Worm (Caenorhabditis elegans) whole organism, early embryonic: ENCODE data around the gene F42A8.1.

Source experiments
- ama-1 ChIP-seq: fragments of 150-350 bp; optimal IDR thresholded peaks from 2 replicates; lab custom pipeline; 2014
- ceh-13 ChIP-seq: fragments of 200-800 bp; sonication (Bioruptor generic); optimal IDR thresholded peaks from 2 replicates; lab custom pipeline; 2018; ENCODE audit warnings: mild to moderate bottlenecking, missing genetic modification characterization, missing compliant biosample characterization
- ets-7 ChIP-seq: sonication (generic microtip); optimal IDR thresholded peaks from 2 replicates; lab custom pipeline; 2016; ENCODE audit warnings: missing genotype, missing genetic modification characterization, missing compliant biosample characterization
- flt-1 ChIP-seq: fragments of 200-800 bp; sonication (Bioruptor generic); IDR thresholded peaks from 2 replicates; pipeline ENCODE4 v1.3.6; 2022; ENCODE audit warnings: missing genetic modification characterization, missing compliant biosample characterization
- hmbx-1 ChIP-seq: sonication (generic microtip); optimal IDR thresholded peaks from 2 replicates; lab custom pipeline; 2016; ENCODE audit warnings: mild to moderate bottlenecking, missing genetic modification characterization, missing compliant biosample characterization
- hnd-1 ChIP-seq: sonication (generic microtip); optimal IDR thresholded peaks from 2 replicates; lab custom pipeline; 2016; ENCODE audit warnings: missing genetic modification characterization, missing compliant biosample characterization
- scrt-1 ChIP-seq: fragments of 200-800 bp; sonication (Bioruptor generic); IDR thresholded peaks from 2 replicates; pipeline ENCODE4 v1.3.6; 2022; ENCODE audit warnings: missing genetic modification characterization, missing compliant biosample characterization
- sea-1 ChIP-seq: fragments of 200-800 bp; sonication (Bioruptor generic); conservative IDR thresholded peaks from 2 replicates; pipeline ENCODE4 v1.3.6; 2022; ENCODE audit warnings: missing genetic modification characterization, missing compliant biosample characterization
- tbx-11 ChIP-seq: fragments of 200-800 bp; sonication (Bioruptor generic); IDR thresholded peaks from 2 replicates; pipeline ENCODE4 v1.3.6; 2022; ENCODE audit warnings: missing genetic modification characterization, missing compliant biosample characterization
- tbx-37 ChIP-seq: fragments of 200-800 bp; sonication (Bioruptor generic); conservative IDR thresholded peaks from 2 replicates; pipeline ENCODE4 v1.3.6; 2022; ENCODE audit warnings: missing genetic modification reagents, missing genetic modification characterization, missing compliant biosample characterization
- tra-4 ChIP-seq: sonication (generic microtip); optimal IDR thresholded peaks from 2 replicates; lab custom pipeline; 2017; ENCODE audit warnings: missing genetic modification characterization, missing compliant biosample characterization

DNA sequence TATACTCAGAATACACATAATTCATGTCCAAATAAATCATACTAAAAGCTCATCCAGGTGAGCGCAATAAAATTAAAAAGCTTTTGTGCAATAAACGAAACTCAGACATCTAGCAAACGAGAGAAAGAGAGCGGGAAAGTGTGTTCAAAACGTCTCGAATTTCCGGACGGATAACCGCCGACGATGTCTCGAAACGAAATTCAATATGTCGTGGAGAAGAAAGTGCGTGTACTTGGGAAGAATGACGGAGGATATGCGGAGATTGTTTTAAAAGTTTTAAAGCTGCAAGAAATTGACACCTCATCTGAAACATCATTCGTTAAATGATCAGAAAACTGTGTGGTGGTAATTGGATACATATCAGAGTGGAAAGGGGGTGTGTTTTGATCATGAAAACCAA is 31.7 kb downstream of the F42A8.1 start:
- no peak for TF ChIP-seq hnd-1
- no peak for TF ChIP-seq sea-1
- no peak for TF ChIP-seq ama-1 (lab: Kevin White, UChicago)
- TF ChIP-seq tbx-11 (GFP tag; lab: Robert Waterston, UW): no peak
- TF ChIP-seq tbx-37 (GFP tag; lab: Robert Waterston, UW): no peak
- no peak for TF ChIP-seq tra-4 (tag; lab: Kevin White, UChicago)
- no peak for TF ChIP-seq ceh-13 (GFP tag; lab: Kevin White, UChicago)
- no peak for TF ChIP-seq flt-1 (GFP tag; lab: Robert Waterston, UW)
- TF ChIP-seq scrt-1: no peak
- no peak for TF ChIP-seq hmbx-1 (tag; lab: Kevin White, UChicago)
- no peak for TF ChIP-seq ets-7
